Worm (Caenorhabditis elegans): ENCODE data around the gene got-2.2.

- no peak for TF ChIP-seq elt-1 (tag; optimal IDR thresholded peaks at IDR 0.05)
- no peak for TF ChIP-seq nhr-237 (tag; optimal IDR thresholded peaks at IDR 0.05)
- TF ChIP-seq snpc-4 (tag; optimal IDR thresholded peaks at IDR 0.05): no peak
Observed at ce11 chrX:6255561-6255960, 14.8 kb downstream of the got-2.2 start.

Data from whole organism, L2 larva.